Worm (Caenorhabditis elegans) whole organism, midembryonic: ENCODE data around the gene F38B7.2.

Experiments used
- T22C8.4 ChIP-seq: fragments of 200-800 bp; sonication (Bioruptor generic); IDR thresholded peaks from 2 replicates; pipeline ENCODE4 v1.3.6; 2022; ENCODE audit warnings: missing genetic modification characterization, missing compliant biosample characterization
- cog-1 ChIP-seq: sonication (generic microtip); optimal IDR thresholded peaks from 2 replicates; lab custom pipeline; 2016; ENCODE audit warnings: missing genetic modification characterization, missing compliant biosample characterization
- flt-1 ChIP-seq: fragments of 200-800 bp; sonication (Bioruptor generic); IDR thresholded peaks from 2 replicates; pipeline ENCODE4 v1.3.6; 2022; ENCODE audit warnings: missing genetic modification characterization, missing compliant biosample characterization
- klf-2 ChIP-seq: fragments of 200-800 bp; sonication (Bioruptor generic); conservative IDR thresholded peaks from 2 replicates; pipeline ENCODE4 v1.3.6; 2022; ENCODE audit warnings: missing genetic modification reagents, missing genetic modification characterization, missing compliant biosample characterization
- med-1 ChIP-seq: sonication (generic microtip); optimal IDR thresholded peaks from 2 replicates; lab custom pipeline; 2017; ENCODE audit warnings: missing genetic modification characterization, mild to moderate bottlenecking, missing compliant biosample characterization, antibody characterized with exemption, missing genetic modification reagents; ENCODE audit not compliant: insufficient read depth
- ref-1 ChIP-seq: fragments of 200-800 bp; sonication (Bioruptor generic); conservative IDR thresholded peaks from 2 replicates; pipeline ENCODE4 v1.3.6; 2022; ENCODE audit warnings: missing genetic modification reagents, missing genetic modification characterization, missing compliant biosample characterization
- tab-1 ChIP-seq: fragments of 200-800 bp; sonication (Bioruptor generic); IDR thresholded peaks from 2 replicates; pipeline ENCODE4 v1.3.6; 2022; ENCODE audit warnings: missing genetic modification characterization, missing compliant biosample characterization
- ztf-23 ChIP-seq: fragments of 200-800 bp; sonication (Bioruptor generic); IDR thresholded peaks from 2 replicates; pipeline ENCODE4 v1.3.6; 2022; ENCODE audit warnings: missing genetic modification reagents, missing genetic modification characterization, missing compliant biosample characterization
- ztf-29 ChIP-seq: fragments of 200-800 bp; sonication (Bioruptor generic); IDR thresholded peaks from 2 replicates; pipeline ENCODE4 v1.3.6; 2022; ENCODE audit warnings: missing genetic modification reagents, missing genetic modification characterization, missing compliant biosample characterization

F38B7.2 gene

DNA sequence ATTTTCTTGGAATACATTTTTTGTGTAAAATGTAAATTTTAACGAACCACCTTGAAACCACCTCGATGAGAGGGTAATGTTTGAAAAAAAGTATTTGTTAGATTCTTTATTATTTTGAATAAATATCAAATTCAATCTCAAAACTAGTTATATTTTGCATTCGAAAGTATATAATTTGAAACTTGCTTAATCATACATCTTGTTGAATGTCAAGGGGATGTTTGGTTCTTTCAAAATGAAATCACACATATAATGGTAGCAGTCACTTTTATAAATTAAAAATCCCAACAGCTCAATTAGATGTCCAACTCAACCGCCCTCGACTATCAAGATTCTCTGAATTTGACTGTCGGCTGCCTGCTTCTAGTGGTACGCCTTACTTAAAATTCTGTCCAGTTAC lies 20.8 kb downstream of the F38B7.2 start, which contains the start of gene srx-87:
srx-87 (plus strand) TSS at position 301 of the 400 bp plus-strand sequence.
- TF ChIP-seq cog-1 (tag; lab: Kevin White, UChicago) (no peak), med-1 (GFP tag; lab: Kevin White, UChicago) (no peak), T22C8.4 (GFP tag; lab: Robert Waterston, UW) (no peak), tab-1 (GFP tag; lab: Robert Waterston, UW) (no peak), klf-2 (GFP tag; lab: Robert Waterston, UW) (no peak), flt-1 (GFP tag; lab: Robert Waterston, UW) (no peak), ref-1 (GFP tag; lab: Robert Waterston, UW) (no peak), ztf-29 (GFP tag; lab: Robert Waterston, UW) (no peak), ztf-23 (GFP tag; lab: Robert Waterston, UW) (no peak)

- TF ChIP-seq ztf-29 (GFP tag; lab: Robert Waterston, UW): no peak
- no peak for TF ChIP-seq med-1 (GFP tag; lab: Kevin White, UChicago)
- no peak for TF ChIP-seq T22C8.4 (GFP tag; lab: Robert Waterston, UW)
- no peak for TF ChIP-seq ztf-23 (GFP tag; lab: Robert Waterston, UW)
- no peak for TF ChIP-seq cog-1 (tag; lab: Kevin White, UChicago)
- no peak for TF ChIP-seq klf-2 (GFP tag; lab: Robert Waterston, UW)
- no peak for TF ChIP-seq ref-1 (GFP tag; lab: Robert Waterston, UW)
- TF ChIP-seq tab-1 (GFP tag; lab: Robert Waterston, UW): no peak
- no peak for TF ChIP-seq flt-1 (GFP tag; lab: Robert Waterston, UW)
These were observed 26.4 kb downstream of the F38B7.2 start, which contains the start of the genes nhr-101 and pms-2 for ce11 chrV:11570169-11570651. Gene nhr-101 (plus strand): TSS chrV:11570476. Gene pms-2 (minus strand): TSS chrV:11570601.

- TF ChIP-seq ztf-29 (GFP tag; lab: Robert Waterston, UW): no peak
- no peak for TF ChIP-seq flt-1 (GFP tag; lab: Robert Waterston, UW)
- TF ChIP-seq cog-1 (tag; lab: Kevin White, UChicago): no peak
- TF ChIP-seq ztf-23 (GFP tag; lab: Robert Waterston, UW): no peak
- no peak for TF ChIP-seq T22C8.4 (GFP tag; lab: Robert Waterston, UW)
- TF ChIP-seq ref-1 (GFP tag; lab: Robert Waterston, UW): no peak
- TF ChIP-seq med-1 (GFP tag; lab: Kevin White, UChicago): no peak
- TF ChIP-seq klf-2 (GFP tag; lab: Robert Waterston, UW): no peak
- no peak for TF ChIP-seq tab-1 (GFP tag; lab: Robert Waterston, UW)
These were observed 29.2 kb downstream of the F38B7.2 start, which contains the start of the genes H12C20.7 and nhr-68 for ce11 chrV:11572803-11573490. Gene H12C20.7 (minus strand): TSS chrV:11572990. Gene nhr-68 (plus strand): TSS chrV:11573440.

DNA sequence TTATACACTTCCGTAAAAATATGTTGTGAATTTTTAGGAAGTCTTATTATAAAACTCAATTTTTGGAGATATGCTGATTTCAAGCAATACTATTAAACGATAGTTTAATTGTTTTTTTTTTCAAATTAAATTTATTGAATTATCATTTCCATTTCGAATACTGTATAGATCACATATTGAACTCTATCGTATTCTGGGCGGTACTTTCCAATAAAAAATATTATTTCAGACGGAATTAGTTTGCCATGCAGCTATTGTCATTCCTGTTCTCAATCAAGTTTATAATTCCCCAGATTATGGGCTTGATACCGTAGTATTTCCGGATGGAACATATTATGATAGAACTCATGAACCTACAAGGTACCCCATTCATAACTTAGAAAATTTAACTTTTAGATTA lies 30.8 kb downstream of the F38B7.2 start:
- TF ChIP-seq flt-1 (GFP tag; lab: Robert Waterston, UW) (no peak), tab-1 (GFP tag; lab: Robert Waterston, UW) (no peak), ref-1 (GFP tag; lab: Robert Waterston, UW) (no peak), med-1 (GFP tag; lab: Kevin White, UChicago) (no peak)

- TF ChIP-seq med-1 (GFP tag; lab: Kevin White, UChicago) (no peak), ztf-23 (GFP tag; lab: Robert Waterston, UW) (no peak), tab-1 (GFP tag; lab: Robert Waterston, UW) (no peak), ref-1 (GFP tag; lab: Robert Waterston, UW) (no peak), flt-1 (GFP tag; lab: Robert Waterston, UW) (no peak), ztf-29 (GFP tag; lab: Robert Waterston, UW) (no peak), klf-2 (GFP tag; lab: Robert Waterston, UW) (no peak), T22C8.4 (GFP tag; lab: Robert Waterston, UW) (no peak)
These were observed 37.1 kb downstream of the F38B7.2 start, which contains the start of gene srx-90 for ce11 chrV:11580826-11581225. Gene srx-90 (plus strand): TSS chrV:11581126.

DNA sequence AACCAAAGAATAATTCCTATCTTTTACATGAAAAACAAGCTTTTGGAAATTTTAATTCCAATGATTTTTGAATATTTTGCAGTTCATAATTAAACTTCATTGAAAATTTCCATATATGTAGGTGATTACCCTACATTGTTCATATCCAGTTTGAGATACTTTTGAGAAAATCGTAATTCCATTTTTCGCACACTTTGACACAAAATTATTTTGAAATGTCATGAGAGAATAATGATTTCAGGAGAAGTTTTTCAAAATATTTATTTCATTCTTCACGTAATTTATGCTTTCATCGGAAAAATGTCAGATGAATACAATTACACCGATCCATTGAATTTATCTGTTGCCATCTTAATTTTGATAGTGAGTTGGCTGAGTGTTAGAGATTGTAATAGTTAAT lies 39.4 kb downstream of the F38B7.2 start, which contains the start of gene srx-88:
srx-88 (plus strand) TSS at position 301 of the 400 bp plus-strand sequence.
- TF ChIP-seq ztf-29 (GFP tag; lab: Robert Waterston, UW) (no peak), ref-1 (GFP tag; lab: Robert Waterston, UW) (no peak), ztf-23 (GFP tag; lab: Robert Waterston, UW) (no peak), T22C8.4 (GFP tag; lab: Robert Waterston, UW) (no peak), flt-1 (GFP tag; lab: Robert Waterston, UW) (no peak), cog-1 (tag; lab: Kevin White, UChicago) (no peak), klf-2 (GFP tag; lab: Robert Waterston, UW) (no peak), med-1 (GFP tag; lab: Kevin White, UChicago) (no peak), tab-1 (GFP tag; lab: Robert Waterston, UW) (no peak)

ce11 chrV:11585122-11585521 lies 41.4 kb downstream of the F38B7.2 start:
- no peak for TF ChIP-seq T22C8.4 (GFP tag; lab: Robert Waterston, UW)
- TF ChIP-seq ztf-29 (GFP tag; lab: Robert Waterston, UW): no peak
- TF ChIP-seq ref-1 (GFP tag; lab: Robert Waterston, UW): no peak
- TF ChIP-seq tab-1 (GFP tag; lab: Robert Waterston, UW): no peak
- no peak for TF ChIP-seq flt-1 (GFP tag; lab: Robert Waterston, UW)
- TF ChIP-seq ztf-23 (GFP tag; lab: Robert Waterston, UW): no peak
- TF ChIP-seq klf-2 (GFP tag; lab: Robert Waterston, UW): no peak

- no peak for TF ChIP-seq klf-2 (GFP tag; lab: Robert Waterston, UW)
- TF ChIP-seq med-1 (GFP tag; lab: Kevin White, UChicago): no peak
- no peak for TF ChIP-seq flt-1 (GFP tag; lab: Robert Waterston, UW)
- no peak for TF ChIP-seq ref-1 (GFP tag; lab: Robert Waterston, UW)
- no peak for TF ChIP-seq ztf-29 (GFP tag; lab: Robert Waterston, UW)
- TF ChIP-seq ztf-23 (GFP tag; lab: Robert Waterston, UW): no peak
- no peak for TF ChIP-seq cog-1 (tag; lab: Kevin White, UChicago)
- TF ChIP-seq tab-1 (GFP tag; lab: Robert Waterston, UW): no peak
- no peak for TF ChIP-seq T22C8.4 (GFP tag; lab: Robert Waterston, UW)
These were observed 45.7 kb downstream of the F38B7.2 start, which contains the start of gene srx-82 for ce11 chrV:11589433-11589832. Gene srx-82 (plus strand): TSS chrV:11589733.
